Worm (Caenorhabditis elegans) whole organism, mixed stage, embryonic: ENCODE results near the gene B0238.12.
A peak's percentile ranks its signal among the peaks of the same experiment; 100 is the strongest.

ENCODE experiments used
- M03D4.4 ChIP-seq: sonication (generic microtip); optimal IDR thresholded peaks from 2 replicates; lab custom pipeline; 2017; ENCODE audit warnings: mild to moderate bottlenecking, missing genetic modification characterization, missing compliant biosample characterization
- bed-3 ChIP-seq: fragments of 200-800 bp; sonication (Bioruptor generic); optimal IDR thresholded peaks from 3 replicates; lab custom pipeline; 2018; ENCODE audit warnings: mild to moderate bottlenecking, missing genetic modification characterization, moderate library complexity, missing compliant biosample characterization
- blmp-1 ChIP-seq: fragments of 150-350 bp; optimal IDR thresholded peaks from 2 replicates; lab custom pipeline; 2014; ENCODE audit warnings: missing biosample characterization, missing genetic modification characterization
- ceh-39 ChIP-seq: fragments of 150-350 bp; optimal IDR thresholded peaks from 2 replicates; lab custom pipeline; 2014; ENCODE audit warnings: missing biosample characterization, missing genetic modification characterization
- ceh-43 ChIP-seq: fragments of 200-800 bp; sonication (Bioruptor generic); optimal IDR thresholded peaks from 2 replicates; lab custom pipeline; 2018; ENCODE audit warnings: mild to moderate bottlenecking, missing genetic modification characterization, moderate library complexity, missing compliant biosample characterization
- ceh-83 ChIP-seq: fragments of 200-800 bp; sonication (Bioruptor generic); optimal IDR thresholded peaks from 2 replicates; lab custom pipeline; 2018; ENCODE audit warnings: mild to moderate bottlenecking, missing genetic modification characterization, missing compliant biosample characterization
- ces-1 ChIP-seq: fragments of 150-350 bp; optimal IDR thresholded peaks from 2 replicates; lab custom pipeline; 2014; ENCODE audit warnings: missing biosample characterization, missing genetic modification reagents, missing genetic modification characterization
- cnd-1 ChIP-seq: fragments of 200-800 bp; sonication (Bioruptor generic); optimal IDR thresholded peaks from 2 replicates; lab custom pipeline; 2018; ENCODE audit warnings: mild to moderate bottlenecking, missing genetic modification characterization, missing compliant biosample characterization
- drap-1 ChIP-seq: fragments of 200-800 bp; sonication (Bioruptor generic); optimal IDR thresholded peaks from 3 replicates; lab custom pipeline; 2018; ENCODE audit warnings: mild to moderate bottlenecking, missing genetic modification characterization, missing compliant biosample characterization
- elt-1 ChIP-seq: sonication (generic microtip); optimal IDR thresholded peaks from 2 replicates; lab custom pipeline; 2017; ENCODE audit warnings: missing genetic modification characterization, mild to moderate bottlenecking, missing compliant biosample characterization, antibody characterized with exemption, moderate library complexity, borderline replicate concordance; ENCODE audit not compliant: insufficient read depth
- elt-3 ChIP-seq: fragments of 150-350 bp; optimal IDR thresholded peaks from 2 replicates; lab custom pipeline; 2014; ENCODE audit warnings: missing biosample characterization, missing genetic modification characterization
- flh-1 ChIP-seq: fragments of 200-800 bp; sonication (Bioruptor generic); optimal IDR thresholded peaks from 2 replicates; lab custom pipeline; 2018; ENCODE audit warnings: mild to moderate bottlenecking, missing genetic modification characterization, moderate library complexity, missing compliant biosample characterization
- ham-2 ChIP-seq: fragments of 200-800 bp; sonication (Bioruptor generic); optimal IDR thresholded peaks from 2 replicates; lab custom pipeline; 2018; ENCODE audit warnings: mild to moderate bottlenecking, missing genetic modification characterization, missing compliant biosample characterization
- hlh-1 ChIP-seq: fragments of 150-350 bp; optimal IDR thresholded peaks from 2 replicates; lab custom pipeline; 2014; ENCODE audit warnings: missing biosample characterization, missing genetic modification reagents, missing genetic modification characterization
- lin-13 ChIP-seq: fragments of 150-350 bp; optimal IDR thresholded peaks from 2 replicates; lab custom pipeline; 2014; ENCODE audit warnings: missing biosample characterization, missing genetic modification characterization
- lin-32 ChIP-seq: fragments of 200-800 bp; sonication (Bioruptor generic); optimal IDR thresholded peaks from 2 replicates; lab custom pipeline; 2018; ENCODE audit warnings: mild to moderate bottlenecking, missing genetic modification characterization, missing compliant biosample characterization
- lsy-2 ChIP-seq: fragments of 150-350 bp; optimal IDR thresholded peaks from 2 replicates; lab custom pipeline; 2014; ENCODE audit warnings: missing biosample characterization, missing genetic modification characterization
- mep-1 ChIP-seq: fragments of 150-350 bp; optimal IDR thresholded peaks from 2 replicates; lab custom pipeline; 2017; ENCODE audit warnings: missing biosample characterization, missing genetic modification reagents, missing genetic modification characterization, inconsistent platforms
- mls-2 ChIP-seq: sonication (generic microtip); optimal IDR thresholded peaks from 2 replicates; lab custom pipeline; 2016; ENCODE audit warnings: mild to moderate bottlenecking, missing genetic modification characterization, moderate library complexity, missing compliant biosample characterization
- nhr-12 ChIP-seq: fragments of 150-350 bp; optimal IDR thresholded peaks from 2 replicates; lab custom pipeline; 2014; ENCODE audit warnings: missing biosample characterization, missing genetic modification characterization
- nhr-2 ChIP-seq: fragments of 150-350 bp; optimal IDR thresholded peaks from 2 replicates; lab custom pipeline; 2014; ENCODE audit warnings: missing biosample characterization, missing genetic modification characterization
- nhr-237 ChIP-seq: fragments of 150-350 bp; optimal IDR thresholded peaks from 2 replicates; lab custom pipeline; 2014; ENCODE audit warnings: missing biosample characterization, missing genetic modification characterization
- nhr-28 ChIP-seq: fragments of 150-350 bp; optimal IDR thresholded peaks from 2 replicates; lab custom pipeline; 2014; ENCODE audit warnings: missing biosample characterization, missing genetic modification characterization
- nhr-76 ChIP-seq: sonication (generic microtip); optimal IDR thresholded peaks from 2 replicates; lab custom pipeline; 2017; ENCODE audit warnings: missing biosample characterization, missing genetic modification characterization
- pha-4 ChIP-seq: fragments of 150-350 bp; optimal IDR thresholded peaks from 2 replicates; lab custom pipeline; 2018; ENCODE audit warnings: missing biosample characterization, missing genetic modification reagents, missing genetic modification characterization
- snpc-4 ChIP-seq: fragments of 150-350 bp; optimal IDR thresholded peaks from 2 replicates; lab custom pipeline; 2014; ENCODE audit warnings: missing biosample characterization, missing genetic modification characterization
- sptf-1 ChIP-seq: sonication (generic microtip); optimal IDR thresholded peaks from 2 replicates; lab custom pipeline; 2017; ENCODE audit warnings: mild to moderate bottlenecking, missing genetic modification characterization, moderate library complexity, missing compliant biosample characterization
- tbx-8 ChIP-seq: fragments of 200-800 bp; sonication (Bioruptor generic); optimal IDR thresholded peaks from 2 replicates; lab custom pipeline; 2018; ENCODE audit warnings: mild to moderate bottlenecking, missing genetic modification characterization, moderate library complexity, missing compliant biosample characterization
- unc-120 ChIP-seq: sonication (generic microtip); optimal IDR thresholded peaks from 2 replicates; lab custom pipeline; 2017; ENCODE audit warnings: missing genetic modification characterization, missing compliant biosample characterization; ENCODE audit not compliant: poor library complexity, severe bottlenecking
- unc-39 ChIP-seq: fragments of 150-350 bp; optimal IDR thresholded peaks from 2 replicates; lab custom pipeline; 2014; ENCODE audit warnings: missing biosample characterization, missing genetic modification characterization
- unc-62 ChIP-seq: fragments of 150-350 bp; optimal IDR thresholded peaks from 2 replicates; lab custom pipeline; 2014; ENCODE audit warnings: missing biosample characterization, missing genetic modification reagents, missing genetic modification characterization
- zip-8 ChIP-seq: fragments of 150-350 bp; optimal IDR thresholded peaks from 2 replicates; lab custom pipeline; 2014; ENCODE audit warnings: missing biosample characterization, missing genetic modification characterization
- ztf-11 ChIP-seq: fragments of 150-350 bp; optimal IDR thresholded peaks from 2 replicates; lab custom pipeline; 2014; ENCODE audit warnings: missing biosample characterization, missing genetic modification characterization

B0238.12 gene

ce11 chrV:5259448-5259847, 6.2 kb upstream of the B0238.12 start, which contains the start of gene srt-70:
Gene srt-70 (minus strand): TSS chrV:5259548.
- TF ChIP-seq elt-1 (tag; lab: Kevin White, UChicago) = no peak
- no peak for TF ChIP-seq ztf-11 (tag; lab: Kevin White, UChicago)
- no peak for TF ChIP-seq zip-8 (tag; lab: Kevin White, UChicago)
- no peak for TF ChIP-seq drap-1 (GFP tag; lab: Kevin White, UChicago)
- no peak for TF ChIP-seq flh-1 (GFP tag; lab: Kevin White, UChicago)
- TF ChIP-seq nhr-76 = no peak
- TF ChIP-seq unc-120 = no peak
- no peak for TF ChIP-seq nhr-2 (tag; lab: Kevin White, UChicago)
- no peak for TF ChIP-seq ceh-43 (GFP tag; lab: Kevin White, UChicago)
- TF ChIP-seq lin-32 (GFP tag; lab: Kevin White, UChicago) = no peak
- TF ChIP-seq lsy-2 (tag; lab: Kevin White, UChicago) = no peak
- TF ChIP-seq sptf-1 (tag; lab: Kevin White, UChicago) = no peak
- no peak for TF ChIP-seq ham-2
- TF ChIP-seq nhr-237 (tag; lab: Kevin White, UChicago) = no peak
- TF ChIP-seq blmp-1 (tag; lab: Kevin White, UChicago) = no peak
- TF ChIP-seq lin-13 (tag; lab: Kevin White, UChicago) = no peak
- no peak for TF ChIP-seq mep-1 (tag; lab: Kevin White, UChicago)
- TF ChIP-seq snpc-4 = no peak
- TF ChIP-seq ces-1 = no peak
- no peak for TF ChIP-seq hlh-1

DNA sequence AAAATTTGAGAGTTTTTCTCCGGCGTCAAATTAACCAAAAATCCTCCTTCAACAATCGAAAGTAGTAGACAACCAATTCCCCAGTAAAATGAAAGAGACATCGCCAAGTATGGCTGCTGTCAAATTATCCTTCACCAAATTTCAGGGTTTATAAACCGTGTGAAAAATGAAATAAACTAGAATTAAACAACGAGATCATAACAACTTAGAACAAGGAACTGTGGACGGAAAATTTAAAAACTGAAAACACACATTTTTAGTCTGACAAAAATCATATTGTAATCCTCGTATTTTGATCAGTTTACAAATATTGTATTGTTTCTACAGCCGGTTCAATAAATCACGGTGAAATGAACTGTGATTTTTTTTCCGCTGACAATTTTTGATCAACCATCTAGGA, 2.6 kb upstream of the B0238.12 start, which contains the start of gene cest-30:
TSS of gene cest-30 (minus strand) at position 101 of the 400 bp plus-strand sequence.
- no peak for TF ChIP-seq nhr-12
- no peak for TF ChIP-seq lsy-2 (tag; lab: Kevin White, UChicago)
- TF ChIP-seq nhr-2 (tag; lab: Kevin White, UChicago) = no peak
- TF ChIP-seq bed-3 = no peak
- TF ChIP-seq nhr-237 (tag; lab: Kevin White, UChicago) = no peak
- TF ChIP-seq unc-39 = no peak
- no peak for TF ChIP-seq lin-32 (GFP tag; lab: Kevin White, UChicago)
- TF ChIP-seq nhr-28 = no peak
- no peak for TF ChIP-seq lin-13 (tag; lab: Kevin White, UChicago)

DNA sequence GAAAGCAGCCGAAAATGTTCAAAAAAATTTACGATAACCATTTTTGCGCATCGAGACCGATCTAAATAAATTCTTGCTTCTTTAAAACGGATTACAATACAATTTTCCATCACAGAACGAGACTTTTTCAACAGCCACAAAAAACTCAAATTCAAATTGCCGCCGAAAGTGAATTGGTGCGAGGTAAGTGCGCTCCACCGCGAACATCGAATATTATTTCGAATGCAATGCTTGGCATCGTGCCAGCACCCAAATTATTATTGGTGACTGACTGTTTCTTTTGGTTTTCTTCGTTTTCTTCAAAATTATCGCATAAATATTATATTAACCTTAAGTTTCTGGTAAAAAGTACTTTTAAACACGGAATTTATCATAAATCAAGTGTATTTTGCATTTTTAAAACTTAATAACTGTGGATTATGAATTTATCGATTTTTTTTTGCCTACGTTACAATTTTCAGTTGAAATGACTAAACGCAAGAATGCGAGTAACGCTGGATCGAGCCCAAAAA, 3.4 kb downstream of the B0238.12 start, which contains the start of gene penr-1:
TSS of gene penr-1 (plus strand) at position 462 of the 512 bp plus-strand sequence.
- TF ChIP-seq sptf-1 (tag; lab: Kevin White, UChicago) = no peak
- TF ChIP-seq lsy-2 (tag; lab: Kevin White, UChicago) = peak; percentile 26
- TF ChIP-seq flh-1 (GFP tag; lab: Kevin White, UChicago) = no peak
- no peak for TF ChIP-seq M03D4.4 (tag; lab: Kevin White, UChicago)
- TF ChIP-seq nhr-237 (tag; lab: Kevin White, UChicago) = no peak
- no peak for TF ChIP-seq cnd-1 (tag; lab: Kevin White, UChicago)
- peak; percentile 22 for TF ChIP-seq lin-13 (tag; lab: Kevin White, UChicago)
- peak; percentile 41 for TF ChIP-seq mep-1 (tag; lab: Kevin White, UChicago)
- no peak for TF ChIP-seq mls-2 (tag; lab: Kevin White, UChicago)
- peak; percentile 50 for TF ChIP-seq ces-1

DNA sequence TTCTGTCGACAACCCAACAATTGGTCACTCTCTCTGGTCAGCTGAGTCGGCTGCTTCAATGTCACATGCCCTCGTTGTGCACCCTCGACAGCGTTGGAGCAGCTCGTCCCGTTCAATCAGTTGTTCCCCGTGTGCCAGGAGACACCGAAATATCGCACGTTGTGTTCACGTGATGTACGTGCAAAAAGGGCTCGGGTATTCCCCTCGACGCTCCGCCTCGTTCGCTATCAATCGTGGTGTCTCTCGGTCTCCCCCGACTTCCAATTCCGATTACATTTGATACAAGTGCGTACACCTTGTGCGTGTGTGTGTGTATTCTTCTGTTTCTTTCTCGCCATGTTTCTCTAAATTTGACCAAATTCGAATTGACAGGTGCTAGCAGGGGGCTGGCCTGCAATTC, 5.8 kb downstream of the B0238.12 start:
- TF ChIP-seq pha-4 (tag; lab: Kevin White, UChicago) = no peak
- TF ChIP-seq ceh-39 (tag; lab: Kevin White, UChicago) = no peak
- no peak for TF ChIP-seq ces-1
- TF ChIP-seq cnd-1 (tag; lab: Kevin White, UChicago) = no peak
- TF ChIP-seq zip-8 (tag; lab: Kevin White, UChicago) = no peak
- TF ChIP-seq nhr-28 = no peak
- TF ChIP-seq M03D4.4 (tag; lab: Kevin White, UChicago) = no peak
- no peak for TF ChIP-seq snpc-4
- peak; percentile 93 for TF ChIP-seq hlh-1
- no peak for TF ChIP-seq ceh-83
- peak; percentile 92 for TF ChIP-seq unc-120
- TF ChIP-seq blmp-1 (tag; lab: Kevin White, UChicago) = no peak
- TF ChIP-seq elt-1 (tag; lab: Kevin White, UChicago) = no peak
- no peak for TF ChIP-seq tbx-8 (GFP tag; lab: Kevin White, UChicago)
- TF ChIP-seq mep-1 (tag; lab: Kevin White, UChicago) = no peak
- TF ChIP-seq unc-39 = no peak
- TF ChIP-seq ham-2 = no peak
- peak; percentile 67 for TF ChIP-seq unc-62 (GFP tag; lab: Kevin White, UChicago)
- TF ChIP-seq flh-1 (GFP tag; lab: Kevin White, UChicago) = no peak
- no peak for TF ChIP-seq nhr-2 (tag; lab: Kevin White, UChicago)
- no peak for TF ChIP-seq ztf-11 (tag; lab: Kevin White, UChicago)
- no peak for TF ChIP-seq bed-3
- no peak for TF ChIP-seq elt-3 (tag; lab: Kevin White, UChicago)
- TF ChIP-seq nhr-12 = no peak
- TF ChIP-seq sptf-1 (tag; lab: Kevin White, UChicago) = no peak
- TF ChIP-seq nhr-76 = no peak
- TF ChIP-seq mls-2 (tag; lab: Kevin White, UChicago) = peak; percentile 9
- no peak for TF ChIP-seq nhr-237 (tag; lab: Kevin White, UChicago)
- no peak for TF ChIP-seq lsy-2 (tag; lab: Kevin White, UChicago)
- no peak for TF ChIP-seq lin-13 (tag; lab: Kevin White, UChicago)
- TF ChIP-seq, all 35 proteins: peak for 4
